Fruit fly (Drosophila melanogaster): ENCODE data around the gene Cpr12A.

Cpr12A gene

DNA sequence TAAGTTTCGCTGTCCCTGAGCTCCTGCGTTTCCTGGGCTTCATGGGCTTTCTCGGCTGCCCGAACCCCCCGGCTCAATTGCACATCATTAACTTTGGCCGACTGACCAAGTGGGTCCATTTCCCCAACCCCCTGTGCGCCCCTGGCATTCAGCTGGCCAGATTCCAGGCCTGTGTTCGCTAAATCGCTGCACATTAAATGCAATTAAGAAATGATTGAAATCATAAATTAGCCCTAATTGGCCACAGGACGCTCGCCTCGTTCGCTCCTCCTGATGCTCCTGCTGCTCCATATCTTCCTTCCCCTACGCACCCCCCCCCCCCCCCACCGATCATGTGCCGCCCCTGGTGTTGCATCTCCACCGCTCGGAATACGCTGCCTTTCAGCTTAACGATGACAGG, 1.4 kb upstream of the Cpr12A start:
- TF ChIP-seq brk (GFP tag; optimal IDR thresholded peaks at IDR 0.05) = no peak
- TF ChIP-seq Hr78 (GFP tag; optimal IDR thresholded peaks at IDR 0.05) = no peak
- TF ChIP-seq Vsx2 (GFP tag; optimal IDR thresholded peaks at IDR 0.05; ENCODE audit: partially characterized antibody) = peak; percentile 76
- no peak for TF ChIP-seq Abd-B (GFP tag; optimal IDR thresholded peaks at IDR 0.05)
- TF ChIP-seq Hr83 (GFP tag; optimal IDR thresholded peaks at IDR 0.05; ENCODE audit: poor library complexity, severe bottlenecking) = no peak

DNA sequence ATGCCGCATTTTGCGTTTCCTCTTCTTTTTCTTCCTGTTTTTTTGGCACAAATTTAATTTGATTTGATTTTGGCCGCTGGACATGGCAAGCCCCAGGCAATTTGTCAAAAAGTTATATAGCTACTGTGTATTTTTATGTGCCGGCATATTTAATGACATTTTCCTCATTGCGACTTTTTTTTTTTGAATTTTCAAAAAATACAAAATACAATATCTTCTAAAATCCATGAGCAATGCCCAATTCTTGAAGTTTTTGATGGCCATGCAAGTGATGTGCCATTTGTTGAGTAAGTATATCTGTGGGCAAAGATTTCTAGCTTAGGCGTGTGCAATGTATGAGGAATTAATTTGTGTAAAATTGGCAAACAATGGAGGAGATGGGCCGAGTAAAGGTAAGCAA, 12.3 kb downstream of the Cpr12A start, which contains the start of gene CG11816:
TSS of gene CG11816 (minus strand) at position 101 of the 400 bp plus-strand sequence.
- TF ChIP-seq dl (GFP tag; optimal IDR thresholded peaks at IDR 0.05; ENCODE audit: insufficient read depth in 1 of 2, partially characterized antibody in 2 of 2) (no peak), Abd-B (GFP tag; optimal IDR thresholded peaks at IDR 0.05) (no peak), lola (GFP tag; optimal IDR thresholded peaks at IDR 0.05) (no peak), Mio (GFP tag; optimal IDR thresholded peaks at IDR 0.05) (no peak), h (GFP tag; optimal IDR thresholded peaks at IDR 0.05) (no peak), N (GFP tag; optimal IDR thresholded peaks at IDR 0.05) (no peak), Vsx2 (GFP tag; optimal IDR thresholded peaks at IDR 0.05; ENCODE audit: partially characterized antibody) (no peak), OdsH (GFP tag; optimal IDR thresholded peaks at IDR 0.05) (no peak), Dif (GFP tag; optimal IDR thresholded peaks at IDR 0.05; ENCODE audit: partially characterized antibody) (no peak), dsf (GFP tag; optimal IDR thresholded peaks at IDR 0.05; ENCODE audit: borderline replicate concordance) (no peak), tai (GFP tag; optimal IDR thresholded peaks at IDR 0.05) (no peak), Hnf4 (GFP tag; optimal IDR thresholded peaks at IDR 0.05) (no peak)

DNA sequence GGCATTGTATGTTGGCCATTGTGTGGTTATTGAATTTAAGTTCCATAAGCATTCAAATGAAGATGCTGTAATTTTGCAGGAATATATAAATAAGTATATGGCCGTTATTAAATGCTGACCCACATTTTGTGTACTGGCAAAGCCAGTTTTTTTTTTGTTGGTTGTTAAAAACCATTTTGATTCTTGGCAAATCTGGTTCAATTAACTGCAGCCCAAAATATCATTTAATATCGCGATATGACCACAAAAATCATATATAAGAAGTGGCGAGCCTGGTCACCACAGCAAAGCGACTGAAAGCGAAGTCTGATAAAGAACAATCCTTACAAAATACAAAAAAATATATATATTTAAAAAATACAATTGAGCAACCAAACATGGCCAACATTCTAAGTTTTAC, 12.7 kb downstream of the Cpr12A start, which contains the start of gene CG32631:
TSS of gene CG32631 (plus strand) at position 301 of the 400 bp plus-strand sequence.
- TF ChIP-seq dmrt93B (GFP tag; optimal IDR thresholded peaks at IDR 0.05) = no peak
- no peak for TF ChIP-seq Hnf4 (GFP tag; optimal IDR thresholded peaks at IDR 0.05)
- no peak for TF ChIP-seq CrebA (GFP tag; optimal IDR thresholded peaks at IDR 0.05; ENCODE audit: borderline replicate concordance)
- TF ChIP-seq fru (GFP tag; optimal IDR thresholded peaks at IDR 0.05) = no peak
- no peak for TF ChIP-seq lola (GFP tag; optimal IDR thresholded peaks at IDR 0.05)
- no peak for TF ChIP-seq foxo (GFP tag; optimal IDR thresholded peaks at IDR 0.05)
- no peak for TF ChIP-seq sv (GFP tag; optimal IDR thresholded peaks at IDR 0.05)
- TF ChIP-seq N (GFP tag; optimal IDR thresholded peaks at IDR 0.05) = no peak
- no peak for TF ChIP-seq dsf (GFP tag; optimal IDR thresholded peaks at IDR 0.05; ENCODE audit: borderline replicate concordance)

DNA sequence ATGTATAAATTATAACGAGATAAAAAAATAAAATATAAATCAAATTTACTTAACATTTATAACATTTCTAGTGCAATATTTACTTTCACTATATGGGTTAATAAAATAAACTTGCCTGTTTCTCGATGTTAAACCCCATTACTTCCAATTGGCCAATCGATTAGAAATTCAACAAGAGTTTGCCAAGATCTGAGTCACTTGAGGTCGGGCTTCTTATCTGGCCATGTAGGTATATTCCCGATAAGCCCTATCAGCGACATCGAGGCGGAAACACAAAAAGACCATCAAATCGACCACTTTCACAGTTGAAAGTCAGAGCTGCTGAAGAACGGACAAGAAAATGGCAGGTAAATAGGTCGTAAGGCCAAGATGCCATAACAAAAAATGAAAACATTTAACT, 17.9 kb downstream of the Cpr12A start, which contains the start of gene CG32633:
TSS of gene CG32633 (plus strand) at position 301 of the 400 bp plus-strand sequence.
- TF ChIP-seq pan (optimal IDR thresholded peaks at IDR 0.05) (no peak), fru (GFP tag; optimal IDR thresholded peaks at IDR 0.05) (peak; percentile 33)

DNA sequence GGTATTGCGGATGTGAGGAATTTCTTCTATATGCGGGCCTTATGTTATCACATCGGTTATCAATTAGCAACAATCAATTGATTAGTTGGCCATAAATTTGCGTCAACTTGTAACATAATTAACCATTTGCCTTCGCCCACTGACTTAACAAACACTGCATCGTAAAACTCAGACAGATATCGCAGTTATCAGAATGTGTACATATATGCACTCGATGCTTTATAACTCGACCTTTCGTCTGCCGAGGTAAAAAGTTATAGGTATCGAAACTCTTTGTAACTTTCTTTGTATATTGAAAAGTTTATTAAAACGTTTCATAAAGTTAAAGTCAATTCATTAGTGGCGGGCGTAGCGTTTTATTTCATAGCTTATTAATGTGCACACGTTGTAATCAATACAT, 19.6 kb downstream of the Cpr12A start:
- TF ChIP-seq jim (GFP tag; optimal IDR thresholded peaks at IDR 0.05) = no peak
- TF ChIP-seq CG32264 (GFP tag; optimal IDR thresholded peaks at IDR 0.05) = no peak

DNA sequence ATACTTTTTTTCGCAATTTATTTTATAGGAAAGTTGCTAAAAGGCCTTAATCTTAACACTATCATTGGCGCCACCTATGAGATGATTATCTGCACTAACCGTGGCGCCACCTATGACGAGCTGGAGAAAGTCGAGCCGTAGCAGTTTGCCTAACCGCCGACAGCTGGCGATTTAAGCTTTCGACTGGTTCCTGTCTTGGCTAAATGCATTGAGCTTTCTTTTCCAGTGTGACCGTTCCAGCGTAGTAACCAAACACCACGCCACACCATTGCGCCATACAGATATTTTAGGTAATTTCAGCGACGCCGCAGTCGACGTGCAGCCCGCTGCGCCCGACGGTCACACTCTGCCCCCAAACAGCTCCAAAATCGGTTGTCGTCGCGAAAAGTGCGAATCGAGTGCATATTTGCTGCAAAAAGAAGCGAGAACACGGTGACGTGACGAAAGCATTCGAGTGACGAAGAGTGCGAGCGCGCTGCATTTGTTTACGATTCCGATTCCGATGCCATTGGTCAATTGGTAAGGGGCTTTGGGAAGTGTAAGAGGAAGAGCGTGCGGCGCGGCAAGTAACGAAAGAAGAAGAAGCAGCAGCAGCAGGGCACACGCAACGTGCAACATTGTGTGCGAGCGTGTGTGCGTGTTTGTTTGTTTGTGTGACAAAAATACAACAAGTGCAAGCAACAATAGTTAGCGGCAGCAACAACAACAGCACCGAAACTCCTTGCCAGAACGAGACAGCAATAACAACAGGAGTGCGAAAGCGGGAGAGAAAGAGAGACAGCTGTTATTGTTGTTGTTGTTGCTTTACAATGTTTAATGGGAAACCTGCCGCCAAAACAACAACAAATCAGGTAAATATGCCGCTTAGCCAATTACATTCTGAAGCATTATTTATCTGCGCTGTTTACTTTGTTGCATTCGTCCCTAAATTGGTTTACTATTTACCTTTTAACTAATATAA, 20.3 kb downstream of the Cpr12A start, which contains the start of the genes CG46311 and Tpst:
TSS of gene CG46311 (plus strand) at position 341 of the 961 bp plus-strand sequence.
TSS of gene Tpst (plus strand) at position 341 of the 961 bp plus-strand sequence.
- TF ChIP-seq br (GFP tag; optimal IDR thresholded peaks at IDR 0.05) = peak; percentile 35
- no peak for TF ChIP-seq usp (GFP tag; optimal IDR thresholded peaks at IDR 0.05)
- TF ChIP-seq woc (GFP tag; optimal IDR thresholded peaks at IDR 0.05) = no peak
- TF ChIP-seq dmrt93B (GFP tag; optimal IDR thresholded peaks at IDR 0.05) = no peak
- no peak for TF ChIP-seq Hr78 (GFP tag; optimal IDR thresholded peaks at IDR 0.05)
- no peak for TF ChIP-seq CG32264 (GFP tag; optimal IDR thresholded peaks at IDR 0.05)
- TF ChIP-seq jim (GFP tag; optimal IDR thresholded peaks at IDR 0.05) = no peak
- peak; percentile 43 for TF ChIP-seq HLH106 (tag; optimal IDR thresholded peaks at IDR 0.05)
- TF ChIP-seq Vsx2 (GFP tag; optimal IDR thresholded peaks at IDR 0.05; ENCODE audit: partially characterized antibody) = no peak
- TF ChIP-seq fru (GFP tag; optimal IDR thresholded peaks at IDR 0.05) = peak; percentile 40
- TF ChIP-seq h (GFP tag; optimal IDR thresholded peaks at IDR 0.05) = peak; percentile 54
- TF ChIP-seq CG9705 (GFP tag; optimal IDR thresholded peaks at IDR 0.05) = peak; percentile 22
- peak; percentile 24 for TF ChIP-seq sv (GFP tag; optimal IDR thresholded peaks at IDR 0.05)
- no peak for TF ChIP-seq Rel (GFP tag; optimal IDR thresholded peaks at IDR 0.05)
- TF ChIP-seq Rel (tag; optimal IDR thresholded peaks at IDR 0.05) = peak; percentile 50
- no peak for TF ChIP-seq dl (GFP tag; optimal IDR thresholded peaks at IDR 0.05; ENCODE audit: insufficient read depth in 1 of 2, partially characterized antibody in 2 of 2)
- TF ChIP-seq OdsH (GFP tag; optimal IDR thresholded peaks at IDR 0.05) = peak; percentile 53
- no peak for TF ChIP-seq dsf (GFP tag; optimal IDR thresholded peaks at IDR 0.05; ENCODE audit: borderline replicate concordance)
- TF ChIP-seq Sp1 (GFP tag; optimal IDR thresholded peaks at IDR 0.05) = peak; percentile 49
- peak; percentile 9 for TF ChIP-seq Hr83 (GFP tag; optimal IDR thresholded peaks at IDR 0.05; ENCODE audit: poor library complexity, severe bottlenecking)
- peak; percentile 1 for TF ChIP-seq Jra (GFP tag; optimal IDR thresholded peaks at IDR 0.05)
- TF ChIP-seq lola (GFP tag; optimal IDR thresholded peaks at IDR 0.05) = no peak
- no peak for TF ChIP-seq CrebA (GFP tag; optimal IDR thresholded peaks at IDR 0.05; ENCODE audit: borderline replicate concordance)
- TF ChIP-seq sage (GFP tag; optimal IDR thresholded peaks at IDR 0.05) = no peak
- TF ChIP-seq Dfd (GFP tag; optimal IDR thresholded peaks at IDR 0.05) = no peak
- no peak for TF ChIP-seq N (GFP tag; optimal IDR thresholded peaks at IDR 0.05)
- TF ChIP-seq Myc (optimal IDR thresholded peaks at IDR 0.05) = peak; percentile 71

Data from whole organism, wandering third instar larva.